Fruit fly (Drosophila melanogaster): ENCODE results near the gene tal-3A.
A peak's percentile ranks its signal among the peaks of the same experiment; 100 is the strongest.

tal-3A gene

dm6 chr3R:13831596-13832119 lies 18.7 kb downstream of the tal-3A start (continued):
- TF ChIP-seq kah (GFP tag; optimal IDR thresholded peaks at IDR 0.05) (no peak), her (GFP tag; optimal IDR thresholded peaks at IDR 0.05) (no peak), sna (GFP tag; IDR thresholded peaks at IDR 0.05; ENCODE audit: partially characterized antibody) (no peak), Six4 (GFP tag; optimal IDR thresholded peaks at IDR 0.05) (no peak), knrl (GFP tag; IDR thresholded peaks at IDR 0.05; ENCODE audit: partially characterized antibody) (0 out of 3 replicates have a peak, but pooled peaks have one; percentile 34), CG15011 (GFP tag; optimal IDR thresholded peaks at IDR 0.05) (no peak), crp (GFP tag; optimal IDR thresholded peaks at IDR 0.05) (no peak), MBD-R2 (GFP tag; IDR thresholded peaks at IDR 0.05) (no peak), CG11695 (GFP tag; IDR thresholded peaks at IDR 0.05) (peak; percentile 60; the same call in 2 of the 3 replicates), p53 (GFP tag; optimal IDR thresholded peaks at IDR 0.05) (no peak), CG12299 (tag; optimal IDR thresholded peaks at IDR 0.05) (no peak), Myb (GFP tag; optimal IDR thresholded peaks at IDR 0.05) (no peak), sob (GFP tag; IDR thresholded peaks at IDR 0.05) (peak; percentile 10; the same call in 1 of the 2 replicates), CG8765 (GFP tag; IDR thresholded peaks at IDR 0.05) (no peak), CG7963 (GFP tag; IDR thresholded peaks at IDR 0.05; ENCODE audit: partially characterized antibody) (no peak), CTCF (GFP tag; optimal IDR thresholded peaks at IDR 0.05) (no peak), so (GFP tag; IDR thresholded peaks at IDR 0.05) (peak; percentile 82), wor (GFP tag; IDR thresholded peaks at IDR 0.05) (peak; percentile 67), CG17361 (GFP tag; IDR thresholded peaks at IDR 0.05) (0 out of 3 replicates have a peak, but pooled peaks have one; percentile 9), CG10959 (GFP tag; IDR thresholded peaks at IDR 0.05) (no peak), Mes4 (GFP tag; optimal IDR thresholded peaks at IDR 0.05) (no peak), CG4854 (GFP tag; optimal IDR thresholded peaks at IDR 0.05) (no peak), otp (GFP tag; IDR thresholded peaks at IDR 0.05) (peak; percentile 61; the same call in 1 of the 3 replicates), CG4820 (GFP tag; optimal IDR thresholded peaks at IDR 0.05) (no peak), CG4707 (GFP tag; optimal IDR thresholded peaks at IDR 0.05) (peak; percentile 36), ranshi (GFP tag; IDR thresholded peaks at IDR 0.05) (no peak), org-1 (GFP tag; optimal IDR thresholded peaks at IDR 0.05) (no peak), CG1832 (GFP tag; optimal IDR thresholded peaks at IDR 0.05) (no peak), CG4617 (GFP tag; optimal IDR thresholded peaks at IDR 0.05; ENCODE audit: borderline replicate concordance) (no peak), Lim3 (GFP tag; IDR thresholded peaks at IDR 0.05) (no peak), jumu (GFP tag; optimal IDR thresholded peaks at IDR 0.05) (no peak), H2.0 (GFP tag; IDR thresholded peaks at IDR 0.05) (peak; percentile 60), bab2 (GFP tag; optimal IDR thresholded peaks at IDR 0.05) (no peak), Tbp (GFP tag; optimal IDR thresholded peaks at IDR 0.05) (no peak), ssp (GFP tag; IDR thresholded peaks at IDR 0.05) (no peak), lola (GFP tag; optimal IDR thresholded peaks at IDR 0.05) (no peak), sim (GFP tag; IDR thresholded peaks at IDR 0.05) (no peak), CG14441 (GFP tag; IDR thresholded peaks at IDR 0.05) (no peak; the same call in 1 of the 2 replicates), CG8388 (GFP tag; optimal IDR thresholded peaks at IDR 0.05) (peak; percentile 57), usp (GFP tag; optimal IDR thresholded peaks at IDR 0.05) (no peak), chinmo (GFP tag; IDR thresholded peaks at IDR 0.05; ENCODE audit: partially characterized antibody) (no peak), mirr (GFP tag; optimal IDR thresholded peaks at IDR 0.05) (no peak), CG6791 (GFP tag; IDR thresholded peaks at IDR 0.05; ENCODE audit: partially characterized antibody) (no peak), pros (GFP tag; optimal IDR thresholded peaks at IDR 0.05) (no peak), tio (GFP tag; optimal IDR thresholded peaks at IDR 0.05) (no peak), CG9817 (tag; optimal IDR thresholded peaks at IDR 0.05) (no peak), HLH4C (GFP tag; IDR thresholded peaks at IDR 0.05; ENCODE audit: partially characterized antibody) (no peak), TFAM (GFP tag; optimal IDR thresholded peaks at IDR 0.05) (no peak), CG33557 (GFP tag; optimal IDR thresholded peaks at IDR 0.05) (no peak), Dref (GFP tag; IDR thresholded peaks at IDR 0.05) (no peak), Hmr (GFP tag; optimal IDR thresholded peaks at IDR 0.05) (peak; percentile 10)

Measured in whole organism, embryonic.